Fruit fly (Drosophila melanogaster): ENCODE data around the gene CG7742.
A peak's percentile ranks its signal among the peaks of the same experiment; 100 is the strongest.

The CG7742 gene

DNA sequence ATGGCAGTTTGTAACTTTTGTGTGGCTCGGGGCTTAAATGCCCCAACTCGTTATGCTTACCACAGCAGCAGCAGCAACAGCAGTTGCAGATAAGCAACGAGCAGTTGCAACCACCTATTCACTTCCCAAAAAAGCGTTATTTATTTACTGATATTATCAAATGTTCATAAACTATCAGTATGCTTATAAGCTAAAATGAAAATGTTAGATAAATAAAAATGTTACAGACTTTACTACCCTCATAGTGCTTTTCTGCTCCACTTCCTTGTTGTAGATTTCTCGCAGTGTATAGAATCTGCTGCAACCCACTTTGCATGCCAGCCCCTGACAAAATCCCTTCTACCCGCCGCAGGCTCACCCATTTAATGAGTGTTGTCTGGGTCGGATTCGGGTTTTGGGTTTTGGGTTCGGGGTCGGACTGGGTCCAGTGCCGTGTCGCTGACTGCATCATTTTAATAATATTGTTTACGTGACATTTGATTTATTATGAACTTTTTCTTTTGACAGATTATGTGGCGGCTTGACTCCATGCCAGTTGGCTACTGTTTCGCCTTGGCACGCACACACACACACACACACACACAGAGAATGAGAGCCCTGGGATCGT, 39.3 kb upstream of the CG7742 start:
- no peak for TF ChIP-seq Vsx2 (GFP tag; optimal IDR thresholded peaks at IDR 0.05; ENCODE audit: partially characterized antibody)
- TF ChIP-seq Hr83 (GFP tag; optimal IDR thresholded peaks at IDR 0.05; ENCODE audit: poor library complexity, severe bottlenecking), result no peak
- TF ChIP-seq Rel (GFP tag; optimal IDR thresholded peaks at IDR 0.05), result peak; percentile 10
- TF ChIP-seq Rel (tag; optimal IDR thresholded peaks at IDR 0.05), result peak; percentile 60
- TF ChIP-seq N (GFP tag; optimal IDR thresholded peaks at IDR 0.05), result no peak
- TF ChIP-seq lola (GFP tag; optimal IDR thresholded peaks at IDR 0.05), result no peak
- peak; percentile 91 for TF ChIP-seq psq (GFP tag; optimal IDR thresholded peaks at IDR 0.05)
- TF ChIP-seq ey (GFP tag; optimal IDR thresholded peaks at IDR 0.05), result peak; percentile 96
- TF ChIP-seq pan (optimal IDR thresholded peaks at IDR 0.05), result no peak
- peak; percentile 96 for TF ChIP-seq OdsH (GFP tag; optimal IDR thresholded peaks at IDR 0.05)
- TF ChIP-seq dmrt93B (GFP tag; optimal IDR thresholded peaks at IDR 0.05), result peak; percentile 89
- peak; percentile 96 for TF ChIP-seq h (GFP tag; optimal IDR thresholded peaks at IDR 0.05)
- TF ChIP-seq foxo (GFP tag; optimal IDR thresholded peaks at IDR 0.05), result peak; percentile 74 to 97
- TF ChIP-seq sage (GFP tag; optimal IDR thresholded peaks at IDR 0.05), result peak; percentile 92
- TF ChIP-seq brk (GFP tag; optimal IDR thresholded peaks at IDR 0.05), result peak; percentile 92
- TF ChIP-seq Jra (GFP tag; optimal IDR thresholded peaks at IDR 0.05), result peak; percentile 82
- no peak for TF ChIP-seq sv (GFP tag; optimal IDR thresholded peaks at IDR 0.05)
- TF ChIP-seq GATAd (GFP tag; optimal IDR thresholded peaks at IDR 0.05), result no peak
- no peak for TF ChIP-seq dl (GFP tag; optimal IDR thresholded peaks at IDR 0.05; ENCODE audit: insufficient read depth in 1 of 2, partially characterized antibody in 2 of 2)
- TF ChIP-seq Abd-B (GFP tag; optimal IDR thresholded peaks at IDR 0.05), result no peak
- peak; percentile 72 for TF ChIP-seq CG9705 (GFP tag; optimal IDR thresholded peaks at IDR 0.05)
- TF ChIP-seq CrebA (GFP tag; optimal IDR thresholded peaks at IDR 0.05; ENCODE audit: borderline replicate concordance), result peak; percentile 80
- peak; percentile 95 for TF ChIP-seq woc (GFP tag; optimal IDR thresholded peaks at IDR 0.05)
- TF ChIP-seq HLH106 (tag; optimal IDR thresholded peaks at IDR 0.05), result peak; percentile 95
- peak; percentile 93 for TF ChIP-seq CG32264 (GFP tag; optimal IDR thresholded peaks at IDR 0.05)
- TF ChIP-seq Hr78 (GFP tag; optimal IDR thresholded peaks at IDR 0.05), result no peak
- TF ChIP-seq dsf (GFP tag; optimal IDR thresholded peaks at IDR 0.05; ENCODE audit: borderline replicate concordance), result peak; percentile 76
- peak; percentile 96 for TF ChIP-seq br (GFP tag; optimal IDR thresholded peaks at IDR 0.05)
- TF ChIP-seq Dfd (GFP tag; optimal IDR thresholded peaks at IDR 0.05), result no peak
- TF ChIP-seq rgr (GFP tag; optimal IDR thresholded peaks at IDR 0.05), result peak; percentile 95
- TF ChIP-seq Sp1 (GFP tag; optimal IDR thresholded peaks at IDR 0.05), result peak; percentile 96
- TF ChIP-seq usp (GFP tag; optimal IDR thresholded peaks at IDR 0.05), result no peak
- no peak for TF ChIP-seq Dif (GFP tag; optimal IDR thresholded peaks at IDR 0.05; ENCODE audit: partially characterized antibody)
- peak; percentile 95 for TF ChIP-seq Hnf4 (GFP tag; optimal IDR thresholded peaks at IDR 0.05)
- TF ChIP-seq Mio (GFP tag; optimal IDR thresholded peaks at IDR 0.05), result peak; percentile 7
- TF ChIP-seq jim (GFP tag; optimal IDR thresholded peaks at IDR 0.05), result no peak
- TF ChIP-seq tai (GFP tag; optimal IDR thresholded peaks at IDR 0.05), result peak; percentile 87
- TF ChIP-seq Myc (optimal IDR thresholded peaks at IDR 0.05), result no peak
- TF ChIP-seq fru (GFP tag; optimal IDR thresholded peaks at IDR 0.05), result peak; percentile 97

DNA sequence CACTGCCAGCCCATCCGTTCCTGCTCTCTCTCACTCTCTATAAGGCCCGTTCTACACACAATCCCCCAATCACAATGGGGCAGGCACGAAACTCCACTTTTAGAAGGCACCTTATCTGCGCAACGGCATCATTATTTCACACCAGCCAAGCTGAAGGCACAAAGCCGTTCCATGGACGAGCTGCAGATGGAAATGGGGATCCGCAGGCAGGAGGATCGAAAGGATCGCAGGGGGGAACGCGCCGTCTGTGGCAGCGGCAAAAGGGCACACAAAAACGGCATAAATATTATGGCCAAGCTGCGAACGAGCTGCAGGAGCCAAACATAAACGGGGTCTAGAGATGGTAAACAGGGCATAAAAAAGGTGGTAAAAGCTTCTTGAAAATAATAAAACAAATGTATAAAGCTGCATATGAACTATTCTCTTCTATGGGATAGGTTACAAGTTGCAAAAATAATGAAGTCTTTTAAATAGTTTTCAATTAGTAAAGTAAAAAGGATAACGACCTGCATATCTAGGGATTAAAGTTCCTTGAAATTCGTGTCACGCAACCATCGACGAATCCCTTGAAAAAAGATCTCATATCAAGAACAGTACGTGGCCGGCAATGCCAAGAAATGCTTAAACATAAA, 37.6 kb upstream of the CG7742 start:
- TF ChIP-seq rgr (GFP tag; optimal IDR thresholded peaks at IDR 0.05) (peak; percentile 66), usp (GFP tag; optimal IDR thresholded peaks at IDR 0.05) (no peak), pan (optimal IDR thresholded peaks at IDR 0.05) (no peak), h (GFP tag; optimal IDR thresholded peaks at IDR 0.05) (peak; percentile 82), Dfd (GFP tag; optimal IDR thresholded peaks at IDR 0.05) (no peak), OdsH (GFP tag; optimal IDR thresholded peaks at IDR 0.05) (peak; percentile 82), sage (GFP tag; optimal IDR thresholded peaks at IDR 0.05) (no peak), N (GFP tag; optimal IDR thresholded peaks at IDR 0.05) (no peak), Dif (GFP tag; optimal IDR thresholded peaks at IDR 0.05; ENCODE audit: partially characterized antibody) (peak; percentile 41), dl (GFP tag; optimal IDR thresholded peaks at IDR 0.05; ENCODE audit: insufficient read depth in 1 of 2, partially characterized antibody in 2 of 2) (no peak), Vsx2 (GFP tag; optimal IDR thresholded peaks at IDR 0.05; ENCODE audit: partially characterized antibody) (peak; percentile 14), Myc (optimal IDR thresholded peaks at IDR 0.05) (no peak), dmrt93B (GFP tag; optimal IDR thresholded peaks at IDR 0.05) (peak; percentile 60), lola (GFP tag; optimal IDR thresholded peaks at IDR 0.05) (no peak), tai (GFP tag; optimal IDR thresholded peaks at IDR 0.05) (peak; percentile 74), br (GFP tag; optimal IDR thresholded peaks at IDR 0.05) (peak; percentile 75), foxo (GFP tag; optimal IDR thresholded peaks at IDR 0.05) (peak in 1 of 2 experiments; percentile 81), ey (GFP tag; optimal IDR thresholded peaks at IDR 0.05) (peak; percentile 81), CG9705 (GFP tag; optimal IDR thresholded peaks at IDR 0.05) (peak; percentile 58), Abd-B (GFP tag; optimal IDR thresholded peaks at IDR 0.05) (no peak), dsf (GFP tag; optimal IDR thresholded peaks at IDR 0.05; ENCODE audit: borderline replicate concordance) (peak; percentile 21), HLH106 (tag; optimal IDR thresholded peaks at IDR 0.05) (peak; percentile 82), Rel (GFP tag; optimal IDR thresholded peaks at IDR 0.05) (no peak), Rel (tag; optimal IDR thresholded peaks at IDR 0.05) (peak; percentile 17), Hr83 (GFP tag; optimal IDR thresholded peaks at IDR 0.05; ENCODE audit: poor library complexity, severe bottlenecking) (no peak), Sp1 (GFP tag; optimal IDR thresholded peaks at IDR 0.05) (peak; percentile 80), Mio (GFP tag; optimal IDR thresholded peaks at IDR 0.05) (no peak), Jra (GFP tag; optimal IDR thresholded peaks at IDR 0.05) (peak; percentile 72), GATAd (GFP tag; optimal IDR thresholded peaks at IDR 0.05) (no peak), CrebA (GFP tag; optimal IDR thresholded peaks at IDR 0.05; ENCODE audit: borderline replicate concordance) (peak; percentile 61), Hnf4 (GFP tag; optimal IDR thresholded peaks at IDR 0.05) (peak; percentile 31), sv (GFP tag; optimal IDR thresholded peaks at IDR 0.05) (no peak), fru (GFP tag; optimal IDR thresholded peaks at IDR 0.05) (peak; percentile 87), psq (GFP tag; optimal IDR thresholded peaks at IDR 0.05) (peak; percentile 77), jim (GFP tag; optimal IDR thresholded peaks at IDR 0.05) (no peak), CG32264 (GFP tag; optimal IDR thresholded peaks at IDR 0.05) (no peak), woc (GFP tag; optimal IDR thresholded peaks at IDR 0.05) (peak; percentile 90), brk (GFP tag; optimal IDR thresholded peaks at IDR 0.05) (peak; percentile 63), Hr78 (GFP tag; optimal IDR thresholded peaks at IDR 0.05) (no peak)
